Worm (Caenorhabditis elegans) whole organism, young adult: ENCODE results near the gene oig-2.

ENCODE experiments used
- D2030.7 ChIP-seq: fragments of 200-800 bp; sonication (Bioruptor generic); IDR thresholded peaks from 2 replicates; pipeline ENCODE4 v1.3.6; 2022; ENCODE audit warnings: missing genetic modification reagents, missing genetic modification characterization, missing compliant biosample characterization
- ama-1 ChIP-seq, 3 experiments: fragments of 150-350 bp in 1 of 3; sonication (generic microtip) in 2 of 3; optimal IDR thresholded peaks; 2 replicates each; lab custom pipeline; 2014 to 2018; ENCODE audit warnings: missing biosample characterization in 2 of 3, missing genetic modification characterization in 2 of 3, missing genetic modification reagents in 2 of 3
- bed-2 ChIP-seq: fragments of 200-800 bp; sonication (Bioruptor generic); IDR thresholded peaks from 2 replicates; pipeline ENCODE4 v1.3.6; 2022; ENCODE audit warnings: missing genetic modification reagents, missing genetic modification characterization, missing compliant biosample characterization
- dpl-1 ChIP-seq: fragments of 150-350 bp; optimal IDR thresholded peaks from 2 replicates; lab custom pipeline; 2014; ENCODE audit warnings: missing biosample characterization, missing genetic modification reagents, missing genetic modification characterization
- lir-1 ChIP-seq: fragments of 200-800 bp; sonication (Bioruptor generic); conservative IDR thresholded peaks from 2 replicates; pipeline ENCODE4 v1.3.6; 2022; ENCODE audit warnings: missing genetic modification reagents, missing genetic modification characterization, missing compliant biosample characterization

DNA sequence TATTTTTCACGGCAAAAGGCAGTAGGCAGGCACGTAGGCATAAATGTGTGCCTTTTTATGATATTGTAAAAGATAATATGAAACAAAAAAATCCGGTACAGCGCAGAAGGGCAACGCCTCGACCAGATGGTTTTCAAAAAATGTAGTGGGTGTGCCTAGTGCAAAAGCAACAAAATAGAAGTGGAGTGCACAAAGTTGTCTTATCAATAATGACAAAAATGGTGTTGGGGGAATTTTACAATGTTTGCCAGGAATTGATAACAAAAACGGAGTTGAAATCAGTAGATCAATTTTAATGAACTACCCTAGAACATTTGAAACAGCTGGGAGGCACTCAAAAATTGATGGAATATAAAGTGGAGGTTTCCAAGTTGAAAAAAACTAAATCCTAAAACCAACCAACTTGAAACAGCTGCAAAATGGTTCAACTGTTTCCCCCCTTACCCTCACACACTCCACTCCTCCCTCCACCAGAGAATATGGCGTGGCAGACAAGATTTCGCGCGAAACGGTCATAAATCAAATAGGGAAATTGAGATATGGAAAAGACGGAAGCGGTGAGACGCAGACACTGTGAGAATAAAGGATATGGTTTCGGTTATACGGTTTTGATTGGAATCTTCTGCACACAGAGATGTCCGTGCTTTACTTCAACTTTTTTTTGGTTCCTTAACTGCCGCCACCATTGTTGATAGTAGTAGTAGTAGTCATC lies 3.6 kb downstream of the oig-2 start:
- TF ChIP-seq lir-1 (GFP tag; lab: Robert Waterston, UW) (no peak), ama-1 (optimal IDR thresholded peaks at IDR 0.05; lab: Kevin White, UChicago) (no peak), ama-1 (GFP tag; optimal IDR thresholded peaks at IDR 0.05; lab: Kevin White, UChicago) (no peak), dpl-1 (no peak), D2030.7 (GFP tag; lab: Robert Waterston, UW) (no peak), bed-2 (GFP tag; lab: Robert Waterston, UW) (no peak)
